Fruit fly (Drosophila melanogaster): ENCODE measurements around the gene CG31220.

dm6 chr3R:19644094-19644900, 4.0 kb upstream of the CG31220 start, which contains the start of gene Vha13:
- TF ChIP-seq Myc (optimal IDR thresholded peaks at IDR 0.05) (no peak), psq (optimal IDR thresholded peaks at IDR 0.05) (no peak)
